Worm (Caenorhabditis elegans): ENCODE results near the gene C33C12.11.

C33C12.11 gene

ce11 chrII:2195541-2195940, 31.9 kb upstream of the C33C12.11 start:
- TF ChIP-seq F13C5.2 (tag; optimal IDR thresholded peaks at IDR 0.05) (peak; percentile 1), hnd-1 (tag; optimal IDR thresholded peaks at IDR 0.05) (no peak)

- TF ChIP-seq ama-1 (optimal IDR thresholded peaks at IDR 0.05) (no peak), sea-1 (GFP tag; conservative IDR thresholded peaks at IDR 0.05) (no peak), F13C5.2 (tag; optimal IDR thresholded peaks at IDR 0.05) (no peak), pes-1 (GFP tag; IDR thresholded peaks at IDR 0.05) (no peak), hmg-4 (GFP tag; optimal IDR thresholded peaks at IDR 0.05) (no peak), B0310.2 (tag; optimal IDR thresholded peaks at IDR 0.05) (no peak), tbx-11 (GFP tag; IDR thresholded peaks at IDR 0.05) (no peak), tra-4 (tag; optimal IDR thresholded peaks at IDR 0.05) (no peak), scrt-1 (GFP tag; IDR thresholded peaks at IDR 0.05) (no peak), tbx-37 (GFP tag; conservative IDR thresholded peaks at IDR 0.05) (no peak), ceh-36 (tag; optimal IDR thresholded peaks at IDR 0.05) (no peak), hmbx-1 (tag; optimal IDR thresholded peaks at IDR 0.05) (no peak), aly-1 (tag; optimal IDR thresholded peaks at IDR 0.05) (no peak), ceh-13 (GFP tag; optimal IDR thresholded peaks at IDR 0.05) (no peak), flt-1 (GFP tag; IDR thresholded peaks at IDR 0.05) (no peak), ets-7 (tag; optimal IDR thresholded peaks at IDR 0.05) (no peak), hnd-1 (tag; optimal IDR thresholded peaks at IDR 0.05) (no peak)
These were observed 28.6 kb upstream of the C33C12.11 start for ce11 chrII:2192267-2192666.

ce11 chrII:2191383-2191782, 27.8 kb upstream of the C33C12.11 start:
- TF ChIP-seq F13C5.2 (tag; optimal IDR thresholded peaks at IDR 0.05) (no peak), ets-7 (tag; optimal IDR thresholded peaks at IDR 0.05) (no peak), tra-4 (tag; optimal IDR thresholded peaks at IDR 0.05) (no peak), aly-1 (tag; optimal IDR thresholded peaks at IDR 0.05) (no peak), ceh-36 (tag; optimal IDR thresholded peaks at IDR 0.05) (no peak), flt-1 (GFP tag; IDR thresholded peaks at IDR 0.05) (no peak), hnd-1 (tag; optimal IDR thresholded peaks at IDR 0.05) (no peak), tbx-37 (GFP tag; conservative IDR thresholded peaks at IDR 0.05) (no peak), hmg-4 (GFP tag; optimal IDR thresholded peaks at IDR 0.05) (no peak)

- TF ChIP-seq ceh-13 (GFP tag; optimal IDR thresholded peaks at IDR 0.05) (no peak), tbx-11 (GFP tag; IDR thresholded peaks at IDR 0.05) (no peak), B0310.2 (tag; optimal IDR thresholded peaks at IDR 0.05) (no peak), tbx-37 (GFP tag; conservative IDR thresholded peaks at IDR 0.05) (no peak), ceh-36 (tag; optimal IDR thresholded peaks at IDR 0.05) (no peak), tra-4 (tag; optimal IDR thresholded peaks at IDR 0.05) (no peak), F13C5.2 (tag; optimal IDR thresholded peaks at IDR 0.05) (no peak), sea-1 (GFP tag; conservative IDR thresholded peaks at IDR 0.05) (no peak), scrt-1 (GFP tag; IDR thresholded peaks at IDR 0.05) (no peak), pes-1 (GFP tag; IDR thresholded peaks at IDR 0.05) (no peak), aly-1 (tag; optimal IDR thresholded peaks at IDR 0.05) (no peak), ama-1 (optimal IDR thresholded peaks at IDR 0.05) (no peak), hnd-1 (tag; optimal IDR thresholded peaks at IDR 0.05) (no peak), ets-7 (tag; optimal IDR thresholded peaks at IDR 0.05) (no peak), hmg-4 (GFP tag; optimal IDR thresholded peaks at IDR 0.05) (no peak), flt-1 (GFP tag; IDR thresholded peaks at IDR 0.05) (no peak)
These were observed 26.9 kb upstream of the C33C12.11 start for ce11 chrII:2190522-2190921.

- no peak for TF ChIP-seq tra-4 (tag; optimal IDR thresholded peaks at IDR 0.05)
- TF ChIP-seq tbx-37 (GFP tag; conservative IDR thresholded peaks at IDR 0.05) = no peak
- TF ChIP-seq flt-1 (GFP tag; IDR thresholded peaks at IDR 0.05) = no peak
- TF ChIP-seq aly-1 (tag; optimal IDR thresholded peaks at IDR 0.05) = no peak
- no peak for TF ChIP-seq hnd-1 (tag; optimal IDR thresholded peaks at IDR 0.05)
- no peak for TF ChIP-seq sea-1 (GFP tag; conservative IDR thresholded peaks at IDR 0.05)
- no peak for TF ChIP-seq B0310.2 (tag; optimal IDR thresholded peaks at IDR 0.05)
- TF ChIP-seq ama-1 (optimal IDR thresholded peaks at IDR 0.05) = no peak
- TF ChIP-seq ets-7 (tag; optimal IDR thresholded peaks at IDR 0.05) = no peak
- TF ChIP-seq hmbx-1 (tag; optimal IDR thresholded peaks at IDR 0.05) = no peak
These were observed 25.7 kb upstream of the C33C12.11 start, which contains the start of gene mtq-2 for ce11 chrII:2189357-2189756. TSS of gene mtq-2 (minus strand) at chrII:2189457.

- no peak for TF ChIP-seq hmbx-1 (tag; optimal IDR thresholded peaks at IDR 0.05)
These were observed 23.1 kb upstream of the C33C12.11 start for ce11 chrII:2186730-2187129.

ce11 chrII:2186329-2186728, 22.7 kb upstream of the C33C12.11 start, which contains the start of gene gba-2:
TSS of gene gba-2 (minus strand) at chrII:2186434.
- TF ChIP-seq ama-1 (optimal IDR thresholded peaks at IDR 0.05) (no peak), hmg-4 (GFP tag; optimal IDR thresholded peaks at IDR 0.05) (no peak), ets-7 (tag; optimal IDR thresholded peaks at IDR 0.05) (no peak), scrt-1 (GFP tag; IDR thresholded peaks at IDR 0.05) (no peak), hmbx-1 (tag; optimal IDR thresholded peaks at IDR 0.05) (no peak), B0310.2 (tag; optimal IDR thresholded peaks at IDR 0.05) (no peak), tbx-37 (GFP tag; conservative IDR thresholded peaks at IDR 0.05) (no peak), tbx-11 (GFP tag; IDR thresholded peaks at IDR 0.05) (no peak), ceh-36 (tag; optimal IDR thresholded peaks at IDR 0.05) (no peak), flt-1 (GFP tag; IDR thresholded peaks at IDR 0.05) (no peak), hnd-1 (tag; optimal IDR thresholded peaks at IDR 0.05) (no peak)

- TF ChIP-seq flt-1 (GFP tag; IDR thresholded peaks at IDR 0.05) (no peak), ceh-13 (GFP tag; optimal IDR thresholded peaks at IDR 0.05) (no peak), ama-1 (optimal IDR thresholded peaks at IDR 0.05) (no peak), sea-1 (GFP tag; conservative IDR thresholded peaks at IDR 0.05) (no peak), hnd-1 (tag; optimal IDR thresholded peaks at IDR 0.05) (no peak), tbx-11 (GFP tag; IDR thresholded peaks at IDR 0.05) (no peak), B0310.2 (tag; optimal IDR thresholded peaks at IDR 0.05) (no peak), hmg-4 (GFP tag; optimal IDR thresholded peaks at IDR 0.05) (no peak)
These were observed 14.1 kb upstream of the C33C12.11 start for ce11 chrII:2177735-2178134.
